Fruit fly (Drosophila melanogaster): ENCODE results near the gene Elys.

The Elys gene

DNA sequence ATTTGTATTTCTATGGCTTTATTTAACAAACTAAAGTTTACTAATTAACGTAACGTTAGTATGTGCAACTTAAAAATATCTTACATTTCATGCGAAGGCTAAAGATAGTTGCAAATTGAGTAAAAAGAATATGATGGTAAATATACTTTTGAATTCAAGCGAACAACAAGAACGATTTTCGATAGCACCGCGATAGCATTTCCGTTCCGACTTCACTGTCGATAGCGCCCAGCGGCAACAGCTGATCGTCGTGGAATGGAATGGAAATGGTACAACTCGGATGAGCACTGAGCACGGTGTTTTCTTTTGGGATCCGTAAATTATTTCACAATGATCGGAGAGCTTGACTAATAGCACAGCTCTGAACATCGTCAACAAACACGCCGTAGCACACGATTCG, 38.6 kb upstream of the Elys start (continued):
- peak; percentile 55; the same call in 2 of the 3 replicates for TF ChIP-seq CG34224 (GFP tag; IDR thresholded peaks at IDR 0.05; ENCODE audit: partially characterized antibody)
- TF ChIP-seq CG12104 (GFP tag; optimal IDR thresholded peaks at IDR 0.05), result peak; percentile 15
- peak; percentile 64 for TF ChIP-seq PHDP (tag; optimal IDR thresholded peaks at IDR 0.05)
- no peak for TF ChIP-seq gem (tag; optimal IDR thresholded peaks at IDR 0.05)
- no peak for TF ChIP-seq ab (GFP tag; optimal IDR thresholded peaks at IDR 0.05)
- peak; percentile 40 for TF ChIP-seq CG15601 (tag; optimal IDR thresholded peaks at IDR 0.05)
- TF ChIP-seq Kr (GFP tag; optimal IDR thresholded peaks at IDR 0.05), result no peak
- TF ChIP-seq CG6272 (GFP tag; IDR thresholded peaks at IDR 0.05), result no peak
- no peak for TF ChIP-seq CG11696 (GFP tag; IDR thresholded peaks at IDR 0.05)
- TF ChIP-seq caup (GFP tag; optimal IDR thresholded peaks at IDR 0.05; ENCODE audit: severe bottlenecking), result peak; percentile 82
- no peak for TF ChIP-seq CG2678 (tag; optimal IDR thresholded peaks at IDR 0.05)
- no peak for TF ChIP-seq H15 (GFP tag; IDR thresholded peaks at IDR 0.05)
- TF ChIP-seq CG17385 (GFP tag; optimal IDR thresholded peaks at IDR 0.05), result peak; percentile 73
- no peak; the same call in 2 of the 3 replicates for TF ChIP-seq row (GFP tag; IDR thresholded peaks at IDR 0.05)
- TF ChIP-seq ems (GFP tag; optimal IDR thresholded peaks at IDR 0.05), result peak; percentile 0
- no peak for TF ChIP-seq vfl (GFP tag; optimal IDR thresholded peaks at IDR 0.05)
- no peak; the same call in 2 of the 3 replicates for TF ChIP-seq CG17361 (GFP tag; IDR thresholded peaks at IDR 0.05)
- TF ChIP-seq MTF-1 (GFP tag; optimal IDR thresholded peaks at IDR 0.05; ENCODE audit: borderline replicate concordance), result peak; percentile 76
- TF ChIP-seq CG9797 (GFP tag; optimal IDR thresholded peaks at IDR 0.05), result peak; percentile 34
- peak; percentile 20 for TF ChIP-seq CG13424 (tag; optimal IDR thresholded peaks at IDR 0.05)
- peak; percentile 47 for TF ChIP-seq Scr (GFP tag; IDR thresholded peaks at IDR 0.05; ENCODE audit: partially characterized antibody)
- TF ChIP-seq Aef1 (GFP tag; IDR thresholded peaks at IDR 0.05), result no peak
- TF ChIP-seq sug (tag; optimal IDR thresholded peaks at IDR 0.05), result peak; percentile 37
- TF ChIP-seq slou (GFP tag; optimal IDR thresholded peaks at IDR 0.05), result no peak
- TF ChIP-seq onecut (GFP tag; IDR thresholded peaks at IDR 0.05), result peak; percentile 64
- TF ChIP-seq Stat92E (GFP tag; optimal IDR thresholded peaks at IDR 0.05), result no peak
- peak; percentile 59; the same call in 1 of the 3 replicates for TF ChIP-seq otp (GFP tag; IDR thresholded peaks at IDR 0.05)
- peak; percentile 55 for TF ChIP-seq Nf-YC (tag; optimal IDR thresholded peaks at IDR 0.05)
- no peak for TF ChIP-seq shn (GFP tag; optimal IDR thresholded peaks at IDR 0.05)
- peak; percentile 45 for TF ChIP-seq bigmax (GFP tag; optimal IDR thresholded peaks at IDR 0.05)
- TF ChIP-seq pnt (GFP tag; optimal IDR thresholded peaks at IDR 0.05), result no peak
- TF ChIP-seq CG11504 (tag; optimal IDR thresholded peaks at IDR 0.05), result no peak
- TF ChIP-seq stwl (tag; optimal IDR thresholded peaks at IDR 0.05), result peak; percentile 76
- peak in 1 of 2 experiments; percentile 32 for TF ChIP-seq Eip74EF (GFP tag; optimal IDR thresholded peaks at IDR 0.05)
- TF ChIP-seq CG34376 (GFP tag; optimal IDR thresholded peaks at IDR 0.05), result peak; percentile 90
- peak; percentile 64 for TF ChIP-seq CG13775 (GFP tag; optimal IDR thresholded peaks at IDR 0.05)
- TF ChIP-seq CoRest (tag; optimal IDR thresholded peaks at IDR 0.05), result peak; percentile 22
- TF ChIP-seq lmd (GFP tag; IDR thresholded peaks at IDR 0.05), result no peak
- TF ChIP-seq Rfx (GFP tag; IDR thresholded peaks at IDR 0.05), result peak; percentile 66; the same call in 1 of the 2 replicates
- TF ChIP-seq kay (GFP tag; optimal IDR thresholded peaks at IDR 0.05), result no peak
- TF ChIP-seq stc (GFP tag; IDR thresholded peaks at IDR 0.05), result peak; percentile 42; the same call in 1 of the 2 replicates
- TF ChIP-seq zfh2 (GFP tag; optimal IDR thresholded peaks at IDR 0.05), result no peak
- no peak for TF ChIP-seq CG10462 (GFP tag; optimal IDR thresholded peaks at IDR 0.05)
- TF ChIP-seq CG4854 (GFP tag; optimal IDR thresholded peaks at IDR 0.05), result no peak
- TF ChIP-seq ap (GFP tag; IDR thresholded peaks at IDR 0.05), result 0 out of 2 replicates have a peak, but pooled peaks have one; percentile 9
- TF ChIP-seq CG3407 (GFP tag; optimal IDR thresholded peaks at IDR 0.05), result peak; percentile 49
- no peak for TF ChIP-seq CG12219 (GFP tag; optimal IDR thresholded peaks at IDR 0.05)
- TF ChIP-seq TFAM (GFP tag; optimal IDR thresholded peaks at IDR 0.05), result no peak
- peak; percentile 41 for TF ChIP-seq eyg (GFP tag; optimal IDR thresholded peaks at IDR 0.05)
- peak in 1 of 2 experiments; percentile 43 for TF ChIP-seq dpn (GFP tag; optimal IDR thresholded peaks at IDR 0.05)

All from whole organism, embryonic.